Worm (Caenorhabditis elegans): ENCODE data around the gene srt-14.
"Not testable (repeated sequence)": the region's sequence is repeated elsewhere in the genome, so short reads cannot be mapped to it uniquely, and the experiment has no call there.

Gene srt-14

ce11 chrV:4215856-4216255 is 40.5 kb downstream of the srt-14 start, which contains the start of gene H43I07.4:
TSS of gene H43I07.4 (plus strand) at chrV:4216156.
- not testable (repeated sequence) for TF ChIP-seq let-526 (GFP tag; IDR thresholded peaks at IDR 0.05); snpc-3.4 (tag; optimal IDR thresholded peaks at IDR 0.05); pbrm-1 (GFP tag; IDR thresholded peaks at IDR 0.05)

ce11 chrV:4211521-4211920 is 44.9 kb downstream of the srt-14 start:
- no peak for TF ChIP-seq lin-26 (GFP tag; IDR thresholded peaks at IDR 0.05)
- no peak for TF ChIP-seq madf-6 (GFP tag; IDR thresholded peaks at IDR 0.05)
- TF ChIP-seq rcor-1 (GFP tag; IDR thresholded peaks at IDR 0.05): no peak
- no peak for TF ChIP-seq snpc-1.1 (tag; optimal IDR thresholded peaks at IDR 0.05; ENCODE audit: insufficient read depth)
- TF ChIP-seq Y67H2A.10 (GFP tag; conservative IDR thresholded peaks at IDR 0.05): no peak
- TF ChIP-seq efl-1 (GFP tag; optimal IDR thresholded peaks at IDR 0.05): no peak
- no peak for TF ChIP-seq akir-1 (GFP tag; optimal IDR thresholded peaks at IDR 0.05)
- no peak for TF ChIP-seq chd-7 (tag; optimal IDR thresholded peaks at IDR 0.05)
- TF ChIP-seq sdz-38 (tag; optimal IDR thresholded peaks at IDR 0.05): no peak
- TF ChIP-seq attf-3 (GFP tag; conservative IDR thresholded peaks at IDR 0.05): no peak
- no peak for TF ChIP-seq ztf-6 (GFP tag; IDR thresholded peaks at IDR 0.05)
- TF ChIP-seq attf-6 (GFP tag; IDR thresholded peaks at IDR 0.05): no peak
- no peak for TF ChIP-seq F39B2.1 (GFP tag; IDR thresholded peaks at IDR 0.05)
- no peak for TF ChIP-seq C06A6.2 (GFP tag; conservative IDR thresholded peaks at IDR 0.05)
- TF ChIP-seq athp-1 (tag; optimal IDR thresholded peaks at IDR 0.05): no peak

- TF ChIP-seq ztf-3 (GFP tag; optimal IDR thresholded peaks at IDR 0.05) (no peak), lin-54 (GFP tag; optimal IDR thresholded peaks at IDR 0.05) (no peak), C17E4.6 (GFP tag; IDR thresholded peaks at IDR 0.05) (no peak), atf-7 (tag; optimal IDR thresholded peaks at IDR 0.05) (no peak), Y79H2A.3 (GFP tag; conservative IDR thresholded peaks at IDR 0.05) (no peak), hmg-20 (GFP tag; IDR thresholded peaks at IDR 0.05) (no peak), ztf-18 (tag; optimal IDR thresholded peaks at IDR 0.05) (no peak), nhr-27 (tag; optimal IDR thresholded peaks at IDR 0.05) (no peak), chd-7 (tag; optimal IDR thresholded peaks at IDR 0.05) (no peak), ztf-28 (GFP tag; IDR thresholded peaks at IDR 0.05) (no peak)
These were observed 52.0 kb downstream of the srt-14 start, which contains the start of gene H43I07.1 for ce11 chrV:4204421-4204820. TSS of gene H43I07.1 (plus strand) at chrV:4204721.
